Fruit fly (Drosophila melanogaster) whole organism, adult: ENCODE data around the gene CG10874.

ENCODE experiments used
- CG1620 ChIP-seq: fragments of 200-800 bp; sonication (Bioruptor generic); optimal IDR thresholded peaks from 2 replicates; lab custom pipeline; 2016; ENCODE audit warnings: missing biosample characterization, missing genetic modification characterization
- CG33017 ChIP-seq: fragments of 200-800 bp; sonication (Bioruptor generic); optimal IDR thresholded peaks from 2 replicates; lab custom pipeline; 2018; ENCODE audit warnings: missing biosample characterization, mild to moderate bottlenecking, missing genetic modification characterization, moderate library complexity
- CG5204 ChIP-seq: fragments of 200-800 bp; sonication (Bioruptor generic); optimal IDR thresholded peaks from 2 replicates; lab custom pipeline; 2016; ENCODE audit warnings: missing biosample characterization, missing genetic modification characterization
- CG7101 ChIP-seq: fragments of 200-800 bp; sonication (Bioruptor generic); optimal IDR thresholded peaks from 2 replicates; lab custom pipeline; 2018; ENCODE audit warnings: missing biosample characterization, mild to moderate bottlenecking, missing genetic modification characterization, moderate library complexity
- Clk ChIP-seq: fragments of 200-800 bp; sonication (Bioruptor generic); optimal IDR thresholded peaks from 2 replicates; lab custom pipeline; 2017; ENCODE audit warnings: missing biosample characterization, missing genetic modification characterization
- Crg-1 ChIP-seq: fragments of 200-800 bp; sonication (Bioruptor generic); optimal IDR thresholded peaks from 2 replicates; lab custom pipeline; 2016; ENCODE audit warnings: missing biosample characterization, missing genetic modification characterization
- Mnt ChIP-seq: fragments of 200-800 bp; sonication (Bioruptor generic); optimal IDR thresholded peaks from 2 replicates; lab custom pipeline; 2016; ENCODE audit warnings: missing biosample characterization, mild to moderate bottlenecking, missing genetic modification characterization
- pad ChIP-seq: fragments of 200-800 bp; sonication (Bioruptor generic); optimal IDR thresholded peaks from 3 replicates; lab custom pipeline; 2017; ENCODE audit warnings: missing biosample characterization, missing genetic modification characterization, mild to moderate bottlenecking, moderate library complexity, missing genetic modification reagents

dm6 chr2L:2240493-2240892 is 48.3 kb upstream of the CG10874 start, which contains the start of gene Tengl1:
- TF ChIP-seq CG7101 (tag; lab: Kevin White, UChicago), result no peak
- no peak for TF ChIP-seq CG33017 (tag; lab: Kevin White, UChicago)
- TF ChIP-seq CG1620, result no peak
- TF ChIP-seq CG5204 (GFP tag; lab: Kevin White, UChicago), result no peak
- TF ChIP-seq Clk (GFP tag; lab: Kevin White, UChicago), result no peak
- no peak for TF ChIP-seq Mnt (GFP tag; lab: Kevin White, UChicago)
- TF ChIP-seq Crg-1 (GFP tag; lab: Kevin White, UChicago), result no peak
- no peak for TF ChIP-seq pad (GFP tag; lab: Kevin White, UChicago)
